Worm (Caenorhabditis elegans) whole organism, midembryonic: Measurements from ENCODE around the gene sago-1.

Experiments
- cog-1 ChIP-seq: sonication (generic microtip); optimal IDR thresholded peaks from 2 replicates; lab custom pipeline; 2016; ENCODE audit warnings: missing genetic modification characterization, missing compliant biosample characterization
- flt-1 ChIP-seq: fragments of 200-800 bp; sonication (Bioruptor generic); IDR thresholded peaks from 2 replicates; pipeline ENCODE4 v1.3.6; 2022; ENCODE audit warnings: missing genetic modification characterization, missing compliant biosample characterization
- klf-2 ChIP-seq: fragments of 200-800 bp; sonication (Bioruptor generic); conservative IDR thresholded peaks from 2 replicates; pipeline ENCODE4 v1.3.6; 2022; ENCODE audit warnings: missing genetic modification reagents, missing genetic modification characterization, missing compliant biosample characterization
- med-1 ChIP-seq: sonication (generic microtip); optimal IDR thresholded peaks from 2 replicates; lab custom pipeline; 2017; ENCODE audit warnings: missing genetic modification characterization, mild to moderate bottlenecking, missing compliant biosample characterization, antibody characterized with exemption, missing genetic modification reagents; ENCODE audit not compliant: insufficient read depth
- ref-1 ChIP-seq: fragments of 200-800 bp; sonication (Bioruptor generic); conservative IDR thresholded peaks from 2 replicates; pipeline ENCODE4 v1.3.6; 2022; ENCODE audit warnings: missing genetic modification reagents, missing genetic modification characterization, missing compliant biosample characterization
- tab-1 ChIP-seq: fragments of 200-800 bp; sonication (Bioruptor generic); IDR thresholded peaks from 2 replicates; pipeline ENCODE4 v1.3.6; 2022; ENCODE audit warnings: missing genetic modification characterization, missing compliant biosample characterization
- ztf-23 ChIP-seq: fragments of 200-800 bp; sonication (Bioruptor generic); IDR thresholded peaks from 2 replicates; pipeline ENCODE4 v1.3.6; 2022; ENCODE audit warnings: missing genetic modification reagents, missing genetic modification characterization, missing compliant biosample characterization
- ztf-29 ChIP-seq: fragments of 200-800 bp; sonication (Bioruptor generic); IDR thresholded peaks from 2 replicates; pipeline ENCODE4 v1.3.6; 2022; ENCODE audit warnings: missing genetic modification reagents, missing genetic modification characterization, missing compliant biosample characterization

ce11 chrV:6267978-6268377 lies 35.6 kb upstream of the sago-1 start:
- TF ChIP-seq flt-1 (GFP tag; lab: Robert Waterston, UW) (no peak), tab-1 (GFP tag; lab: Robert Waterston, UW) (no peak), ztf-23 (GFP tag; lab: Robert Waterston, UW) (no peak), cog-1 (tag; lab: Kevin White, UChicago) (no peak), klf-2 (no peak), ref-1 (GFP tag; lab: Robert Waterston, UW) (no peak), med-1 (no peak), ztf-29 (GFP tag; lab: Robert Waterston, UW) (no peak)
